Worm (Caenorhabditis elegans) whole organism, L1 larva: Measurements from ENCODE around the gene H03E18.2.

ENCODE experiments used
- blmp-1 ChIP-seq: fragments of 150-350 bp; optimal IDR thresholded peaks from 2 replicates; lab custom pipeline; 2014; ENCODE audit warnings: missing biosample characterization, missing genetic modification characterization
- ceh-8 ChIP-seq: fragments of 200-800 bp; sonication (Bioruptor generic); optimal IDR thresholded peaks from 2 replicates; lab custom pipeline; 2018; ENCODE audit warnings: mild to moderate bottlenecking, missing genetic modification characterization, moderate library complexity, missing compliant biosample characterization
- ces-1 ChIP-seq: fragments of 150-350 bp; optimal IDR thresholded peaks from 2 replicates; lab custom pipeline; 2014; ENCODE audit warnings: missing biosample characterization, missing genetic modification reagents, missing genetic modification characterization
- dpl-1 ChIP-seq, 3 experiments: fragments of 150-350 bp in 2 of 3; sonication (generic microtip) in 1 of 3; optimal IDR thresholded peaks; 2 replicates each; lab custom pipeline; 2014 to 2017; ENCODE audit warnings: missing biosample characterization in 3 of 3, missing genetic modification characterization in 3 of 3, missing genetic modification reagents in 3 of 3
- efl-1 ChIP-seq, 4 experiments: fragments of 150-350 bp; optimal IDR thresholded peaks in 3 of 4; peaks in 1 of 4; 1 replicate in 1 of 4; 2 replicates in 3 of 4; lab custom pipeline; 2014; ENCODE audit warnings: missing biosample characterization in 2 of 4, missing genetic modification characterization in 2 of 4, missing genetic modification reagents in 2 of 4
- egl-13 ChIP-seq: sonication (generic microtip); optimal IDR thresholded peaks from 2 replicates; lab custom pipeline; 2016; ENCODE audit warnings: missing genotype, missing genetic modification reagents, missing genetic modification characterization, missing compliant biosample characterization
- fkh-4 ChIP-seq: sonication (generic microtip); optimal IDR thresholded peaks from 2 replicates; lab custom pipeline; 2016; ENCODE audit warnings: missing compliant biosample characterization, missing genetic modification characterization, borderline replicate concordance
- grh-1 ChIP-seq: fragments of 200-800 bp; sonication (Bioruptor generic); IDR thresholded peaks from 2 replicates; pipeline ENCODE4 v1.3.6; 2022; ENCODE audit warnings: missing genetic modification reagents, missing genetic modification characterization, missing compliant biosample characterization
- hlh-17 ChIP-seq: fragments of 200-800 bp; sonication (Bioruptor generic); optimal IDR thresholded peaks from 2 replicates; lab custom pipeline; 2018; ENCODE audit warnings: missing genetic modification characterization, mild to moderate bottlenecking, missing compliant biosample characterization, moderate library complexity, borderline replicate concordance
- hpl-2 ChIP-seq: fragments of 150-350 bp; optimal IDR thresholded peaks from 2 replicates; lab custom pipeline; 2014; ENCODE audit warnings: missing biosample characterization, missing genetic modification reagents, missing genetic modification characterization
- irx-1 ChIP-seq: sonication (generic microtip); optimal IDR thresholded peaks from 2 replicates; lab custom pipeline; 2016; ENCODE audit warnings: missing genetic modification characterization, missing compliant biosample characterization
- lin-13 ChIP-seq: fragments of 150-350 bp; optimal IDR thresholded peaks from 2 replicates; lab custom pipeline; 2014; ENCODE audit warnings: missing biosample characterization, missing genetic modification reagents, missing genetic modification characterization
- lin-15B ChIP-seq: fragments of 150-350 bp; sonication (generic microtip); optimal IDR thresholded peaks from 3 replicates; lab custom pipeline; 2014; ENCODE audit warnings: missing biosample characterization, missing genetic modification characterization
- mdl-1 ChIP-seq, 2 experiments: fragments of 150-350 bp; optimal IDR thresholded peaks; 2 replicates each; lab custom pipeline; 2014 to 2017; ENCODE audit warnings: missing biosample characterization in 2 of 2, missing genetic modification characterization in 2 of 2, inconsistent platforms in 1 of 2
- nhr-28 ChIP-seq: fragments of 150-350 bp; optimal IDR thresholded peaks from 2 replicates; lab custom pipeline; 2014; ENCODE audit warnings: missing biosample characterization, missing genetic modification characterization
- nhr-85 ChIP-seq: sonication (generic microtip); peaks from one replicate; lab custom pipeline; 2016; ENCODE audit warnings: missing genetic modification characterization, inconsistent platforms, missing compliant biosample characterization
- nhr-90 ChIP-seq: sonication (generic microtip); optimal IDR thresholded peaks from 2 replicates; lab custom pipeline; 2016; ENCODE audit warnings: mild to moderate bottlenecking, missing genetic modification characterization, missing compliant biosample characterization; ENCODE audit not compliant: poor library complexity
- pax-3 ChIP-seq: fragments of 200-800 bp; sonication (Bioruptor generic); optimal IDR thresholded peaks from 2 replicates; lab custom pipeline; 2018; ENCODE audit warnings: mild to moderate bottlenecking, missing genetic modification characterization, moderate library complexity, missing compliant biosample characterization
- pqm-1 ChIP-seq: sonication (generic microtip); optimal IDR thresholded peaks from 3 replicates; lab custom pipeline; 2017; ENCODE audit warnings: missing biosample characterization, missing genetic modification characterization
- snu-23 ChIP-seq: sonication (generic microtip); optimal IDR thresholded peaks from 2 replicates; lab custom pipeline; 2016; ENCODE audit warnings: missing genetic modification characterization, missing compliant biosample characterization
- tbx-2 ChIP-seq: sonication (generic microtip); optimal IDR thresholded peaks from 2 replicates; lab custom pipeline; 2016; ENCODE audit warnings: missing genetic modification characterization, missing compliant biosample characterization
- tlp-1 ChIP-seq: fragments of 150-350 bp; optimal IDR thresholded peaks from 2 replicates; lab custom pipeline; 2014; ENCODE audit warnings: missing biosample characterization, missing genetic modification characterization
- unc-130 ChIP-seq: fragments of 150-350 bp; optimal IDR thresholded peaks from 2 replicates; lab custom pipeline; 2017; ENCODE audit warnings: missing biosample characterization, missing genetic modification characterization, inconsistent platforms
- unc-62 ChIP-seq: fragments of 150-350 bp; optimal IDR thresholded peaks from 2 replicates; lab custom pipeline; 2014; ENCODE audit warnings: missing biosample characterization, missing genetic modification reagents, missing genetic modification characterization
- unc-86 ChIP-seq: sonication (generic microtip); optimal IDR thresholded peaks from 2 replicates; lab custom pipeline; 2016; ENCODE audit warnings: missing genetic modification characterization, missing compliant biosample characterization
- xbp-1 ChIP-seq: sonication (generic microtip); optimal IDR thresholded peaks from 2 replicates; lab custom pipeline; 2016; ENCODE audit warnings: missing genetic modification characterization, missing compliant biosample characterization
- zag-1 ChIP-seq: fragments of 150-350 bp; optimal IDR thresholded peaks from 2 replicates; lab custom pipeline; 2014; ENCODE audit warnings: missing biosample characterization, missing genetic modification characterization
- zip-4 ChIP-seq: fragments of 200-800 bp; sonication (Bioruptor generic); optimal IDR thresholded peaks from 2 replicates; lab custom pipeline; 2018; ENCODE audit warnings: mild to moderate bottlenecking, missing genetic modification characterization, moderate library complexity, missing compliant biosample characterization

The H03E18.2 gene

DNA sequence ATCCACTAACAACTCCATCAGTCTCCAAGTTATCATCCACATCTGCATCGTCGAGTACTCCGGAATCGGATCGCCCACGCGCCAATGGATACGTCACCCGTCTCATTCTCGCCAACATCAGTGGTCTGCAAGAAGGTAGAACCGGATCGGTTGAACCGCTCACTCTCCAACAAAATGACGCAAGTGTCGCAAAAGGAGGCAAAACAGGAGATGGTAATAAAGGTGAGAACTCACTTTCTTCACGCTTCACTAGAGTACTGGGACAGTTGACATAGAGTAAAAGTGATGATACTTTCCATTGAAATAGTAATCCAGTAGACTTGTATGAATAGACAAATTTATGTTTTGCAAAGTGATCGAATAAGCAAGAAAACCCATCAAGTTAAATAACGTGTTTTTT is 11.2 kb downstream of the H03E18.2 start:
- TF ChIP-seq pax-3 (tag; lab: Kevin White, UChicago) (no peak), nhr-85 (peak; percentile 52), ces-1 (GFP tag; lab: Kevin White, UChicago) (no peak), lin-15B (tag; lab: Kevin White, UChicago) (no peak), blmp-1 (tag; lab: Kevin White, UChicago) (peak; percentile 31), ceh-8 (GFP tag; lab: Kevin White, UChicago) (no peak), mdl-1 (tag; optimal IDR thresholded peaks at IDR 0.05; lab: Kevin White, UChicago) (no peak), tbx-2 (tag; lab: Kevin White, UChicago) (no peak), egl-13 (no peak)

- TF ChIP-seq irx-1 (tag; lab: Kevin White, UChicago) = no peak
- no peak for TF ChIP-seq efl-1 (optimal IDR thresholded peaks at IDR 0.05; lab: Kevin White, UChicago)
- TF ChIP-seq efl-1 (GFP tag; optimal IDR thresholded peaks at IDR 0.05 in 1 of 2; lab: Kevin White, UChicago) = peak in 1 of 2 experiments; percentile 44
- no peak for TF ChIP-seq lin-13 (GFP tag; lab: Kevin White, UChicago)
Observed at ce11 chrX:8507576-8507975, 12.7 kb downstream of the H03E18.2 start, which contains the start of gene H03E18.1. H03E18.1 (plus strand) TSS chrX:8507876.

DNA sequence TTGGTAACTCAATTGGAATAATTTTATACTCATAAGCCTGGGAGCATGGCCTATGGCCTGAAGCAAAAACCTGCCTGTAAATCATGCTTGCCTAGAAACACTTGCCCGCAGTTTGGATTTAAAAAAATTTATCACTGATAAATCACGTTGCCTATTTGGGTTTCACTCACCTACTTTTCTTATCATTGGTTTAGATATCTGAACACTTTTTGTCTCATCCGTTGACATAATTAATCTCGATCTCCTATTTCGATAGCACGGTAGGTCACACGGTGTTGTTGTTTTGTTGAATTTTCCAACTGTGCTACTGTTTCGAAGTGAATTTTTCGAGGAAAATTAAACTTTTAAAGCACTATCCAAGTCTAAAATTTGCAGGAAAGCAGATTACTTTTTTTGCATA is 13.2 kb downstream of the H03E18.2 start:
- TF ChIP-seq blmp-1 (tag; lab: Kevin White, UChicago) (peak; percentile 74), zag-1 (no peak)

ce11 chrX:8504207-8504606 is 16.1 kb downstream of the H03E18.2 start:
- TF ChIP-seq unc-130 (tag; lab: Kevin White, UChicago) = no peak
- no peak for TF ChIP-seq dpl-1 (GFP tag; optimal IDR thresholded peaks at IDR 0.05; lab: Kevin White, UChicago)
- TF ChIP-seq efl-1 (optimal IDR thresholded peaks at IDR 0.05; lab: Kevin White, UChicago) = no peak
- no peak for TF ChIP-seq efl-1 (GFP tag; optimal IDR thresholded peaks at IDR 0.05 in 1 of 2; lab: Kevin White, UChicago)
- TF ChIP-seq hpl-2 = no peak
- TF ChIP-seq lin-13 (GFP tag; lab: Kevin White, UChicago) = no peak
- TF ChIP-seq blmp-1 (tag; lab: Kevin White, UChicago) = peak; percentile 89
- no peak for TF ChIP-seq zip-4 (GFP tag; lab: Kevin White, UChicago)

DNA sequence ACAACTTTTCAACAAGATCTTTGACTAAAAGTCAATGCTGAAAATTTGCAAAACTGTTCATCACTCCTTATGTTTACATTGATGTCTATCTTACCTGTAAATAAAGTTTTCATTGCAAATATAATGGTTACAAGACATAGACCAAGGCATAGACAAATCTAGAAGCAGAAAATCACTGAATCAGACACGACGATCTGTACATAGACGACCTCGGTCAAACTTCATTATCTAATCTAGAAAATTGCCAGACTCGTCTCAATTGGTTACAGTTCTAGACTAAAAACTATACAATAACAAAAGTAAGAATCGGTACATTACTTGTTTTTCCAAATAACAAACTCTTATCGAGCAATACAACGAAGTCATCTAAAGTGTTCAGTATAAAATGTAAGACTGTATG is 19.4 kb downstream of the H03E18.2 start, which contains the start of gene grd-4:
grd-4 (plus strand) TSS at position 301 of the 400 bp plus-strand sequence.
- TF ChIP-seq snu-23 (GFP tag; lab: Kevin White, UChicago) (no peak), nhr-28 (no peak), nhr-90 (tag; lab: Kevin White, UChicago) (no peak), xbp-1 (tag; lab: Kevin White, UChicago) (no peak), irx-1 (tag; lab: Kevin White, UChicago) (no peak), unc-86 (tag; lab: Kevin White, UChicago) (no peak), efl-1 (optimal IDR thresholded peaks at IDR 0.05; lab: Kevin White, UChicago) (no peak), efl-1 (GFP tag; optimal IDR thresholded peaks at IDR 0.05 in 1 of 2; lab: Kevin White, UChicago) (no peak), tlp-1 (no peak), unc-62 (no peak), ces-1 (GFP tag; lab: Kevin White, UChicago) (no peak), fkh-4 (tag; lab: Kevin White, UChicago) (no peak), pax-3 (tag; lab: Kevin White, UChicago) (no peak), pqm-1 (tag; lab: Kevin White, UChicago) (no peak)

ce11 chrX:8499721-8500120 is 20.6 kb downstream of the H03E18.2 start, which contains the start of gene grd-14:
grd-14 (plus strand) TSS chrX:8500021.
- TF ChIP-seq hlh-17 (GFP tag; lab: Kevin White, UChicago) (no peak), lin-13 (GFP tag; lab: Kevin White, UChicago) (no peak), efl-1 (optimal IDR thresholded peaks at IDR 0.05; lab: Kevin White, UChicago) (no peak), efl-1 (GFP tag; optimal IDR thresholded peaks at IDR 0.05 in 1 of 2; lab: Kevin White, UChicago) (peak in 1 of 2 experiments; percentile 46), grh-1 (GFP tag; lab: Robert Waterston, UW) (no peak)
